Worm (Caenorhabditis elegans) whole organism, L2 larva: Measurements from ENCODE around the gene ZK1307.9.

Source experiments
- C34F6.9 ChIP-seq: fragments of 150-350 bp; optimal IDR thresholded peaks from 2 replicates; lab custom pipeline; 2014; ENCODE audit warnings: missing biosample characterization, missing genetic modification characterization
- F13H6.1 ChIP-seq: sonication (generic microtip); optimal IDR thresholded peaks from 2 replicates; lab custom pipeline; 2016; ENCODE audit warnings: missing genetic modification characterization, missing compliant biosample characterization
- R02D3.7 ChIP-seq: fragments of 150-350 bp; optimal IDR thresholded peaks from 2 replicates; lab custom pipeline; 2014; ENCODE audit warnings: missing biosample characterization, missing genetic modification characterization
- Y55F3AM.14 ChIP-seq: fragments of 200-800 bp; sonication (Bioruptor generic); optimal IDR thresholded peaks from 2 replicates; lab custom pipeline; 2018; ENCODE audit warnings: mild to moderate bottlenecking, missing genetic modification characterization, missing compliant biosample characterization
- ZK546.5 ChIP-seq: sonication (generic microtip); optimal IDR thresholded peaks from 2 replicates; lab custom pipeline; 2017; ENCODE audit warnings: missing biosample characterization, missing genetic modification characterization
- alr-1 ChIP-seq: fragments of 150-350 bp; optimal IDR thresholded peaks from 2 replicates; lab custom pipeline; 2014; ENCODE audit warnings: missing biosample characterization, missing genetic modification characterization
- aly-2 ChIP-seq: fragments of 150-350 bp; optimal IDR thresholded peaks from 2 replicates; lab custom pipeline; 2014; ENCODE audit warnings: missing biosample characterization, missing genetic modification characterization
- ama-1 ChIP-seq: fragments of 150-350 bp; optimal IDR thresholded peaks from 2 replicates; lab custom pipeline; 2018; ENCODE audit warnings: inconsistent platforms
- blmp-1 ChIP-seq: sonication (generic microtip); optimal IDR thresholded peaks from 2 replicates; lab custom pipeline; 2017; ENCODE audit warnings: missing genetic modification characterization, mild to moderate bottlenecking, missing compliant biosample characterization, antibody characterized with exemption, moderate library complexity; ENCODE audit not compliant: insufficient read depth
- ceh-16 ChIP-seq: fragments of 150-350 bp; optimal IDR thresholded peaks from 2 replicates; lab custom pipeline; 2014; ENCODE audit warnings: missing biosample characterization, missing genetic modification characterization
- ceh-82 ChIP-seq: fragments of 150-350 bp; optimal IDR thresholded peaks from 2 replicates; lab custom pipeline; 2014; ENCODE audit warnings: missing biosample characterization, missing genetic modification characterization
- crh-2 ChIP-seq: sonication (generic microtip); optimal IDR thresholded peaks from 2 replicates; lab custom pipeline; 2017; ENCODE audit warnings: missing biosample characterization, missing genetic modification characterization
- dmd-4 ChIP-seq: sonication (generic microtip); optimal IDR thresholded peaks from 2 replicates; lab custom pipeline; 2017; ENCODE audit warnings: missing biosample characterization, missing genetic modification characterization
- egl-27 ChIP-seq: sonication (generic microtip); optimal IDR thresholded peaks from 3 replicates; lab custom pipeline; 2017; ENCODE audit warnings: missing biosample characterization, missing genetic modification reagents, missing genetic modification characterization
- elt-1 ChIP-seq: fragments of 150-350 bp; optimal IDR thresholded peaks from 2 replicates; lab custom pipeline; 2014; ENCODE audit warnings: missing biosample characterization, missing genetic modification characterization
- elt-3 ChIP-seq: sonication (generic microtip); optimal IDR thresholded peaks from 2 replicates; lab custom pipeline; 2017; ENCODE audit warnings: missing biosample characterization, missing genetic modification characterization
- fos-1 ChIP-seq: fragments of 150-350 bp; optimal IDR thresholded peaks from 2 replicates; lab custom pipeline; 2014; ENCODE audit warnings: missing biosample characterization, missing genetic modification characterization
- gmeb-1 ChIP-seq: fragments of 150-350 bp; optimal IDR thresholded peaks from 2 replicates; lab custom pipeline; 2014; ENCODE audit warnings: missing biosample characterization, missing genetic modification characterization
- lin-11 ChIP-seq: fragments of 150-350 bp; sonication (generic microtip); optimal IDR thresholded peaks from 2 replicates; lab custom pipeline; 2014; ENCODE audit warnings: missing biosample characterization, missing genetic modification characterization, inconsistent platforms, mixed read lengths
- lin-13 ChIP-seq: fragments of 150-350 bp; optimal IDR thresholded peaks from 2 replicates; lab custom pipeline; 2014; ENCODE audit warnings: missing biosample characterization, missing genetic modification reagents, missing genetic modification characterization
- lin-39 ChIP-seq: fragments of 150-350 bp; optimal IDR thresholded peaks from 2 replicates; lab custom pipeline; 2014; ENCODE audit warnings: missing biosample characterization, missing genetic modification reagents, missing genetic modification characterization
- lsy-2 ChIP-seq, 2 experiments: fragments of 150-350 bp in 1 of 2; sonication (generic microtip) in 1 of 2; optimal IDR thresholded peaks; 2 replicates each; lab custom pipeline; 2014 to 2017; ENCODE audit warnings: missing biosample characterization in 2 of 2, missing genetic modification characterization in 2 of 2
- mab-5 ChIP-seq: fragments of 150-350 bp; optimal IDR thresholded peaks from 2 replicates; lab custom pipeline; 2014; ENCODE audit warnings: missing biosample characterization, missing genetic modification characterization
- mbf-1 ChIP-seq: sonication (generic microtip); optimal IDR thresholded peaks from 2 replicates; lab custom pipeline; 2017; ENCODE audit warnings: missing biosample characterization, missing genetic modification characterization
- mdl-1 ChIP-seq, 2 experiments: fragments of 150-350 bp in 1 of 2; sonication (generic microtip) in 1 of 2; optimal IDR thresholded peaks; 2 replicates each; lab custom pipeline; 2017; ENCODE audit warnings: missing biosample characterization in 2 of 2, missing genetic modification characterization in 2 of 2
- nhr-10 ChIP-seq: sonication (generic microtip); optimal IDR thresholded peaks from 2 replicates; lab custom pipeline; 2017; ENCODE audit warnings: missing biosample characterization, missing genetic modification characterization
- nhr-11 ChIP-seq: fragments of 150-350 bp; optimal IDR thresholded peaks from 2 replicates; lab custom pipeline; 2014; ENCODE audit warnings: missing biosample characterization, missing genetic modification characterization
- nhr-12 ChIP-seq: fragments of 150-350 bp; optimal IDR thresholded peaks from 2 replicates; lab custom pipeline; 2014; ENCODE audit warnings: missing biosample characterization, missing genetic modification characterization
- nhr-129 ChIP-seq: fragments of 150-350 bp; optimal IDR thresholded peaks from 2 replicates; lab custom pipeline; 2014; ENCODE audit warnings: missing biosample characterization, missing genetic modification characterization
- nhr-21 ChIP-seq: fragments of 150-350 bp; optimal IDR thresholded peaks from 2 replicates; lab custom pipeline; 2014; ENCODE audit warnings: missing biosample characterization, missing genetic modification characterization
- nhr-23 ChIP-seq: fragments of 150-350 bp; optimal IDR thresholded peaks from 2 replicates; lab custom pipeline; 2014; ENCODE audit warnings: missing biosample characterization, missing genetic modification reagents, missing genetic modification characterization
- nhr-237 ChIP-seq: fragments of 150-350 bp; optimal IDR thresholded peaks from 2 replicates; lab custom pipeline; 2014; ENCODE audit warnings: missing biosample characterization, missing genetic modification characterization
- nhr-25 ChIP-seq: fragments of 150-350 bp; sonication (generic microtip); optimal IDR thresholded peaks from 3 replicates; lab custom pipeline; 2014; ENCODE audit warnings: missing biosample characterization, missing genetic modification characterization
- nhr-6 ChIP-seq: fragments of 150-350 bp; optimal IDR thresholded peaks from 2 replicates; lab custom pipeline; 2014; ENCODE audit warnings: missing biosample characterization, missing genetic modification characterization
- nhr-77 ChIP-seq: fragments of 150-350 bp; optimal IDR thresholded peaks from 2 replicates; lab custom pipeline; 2014; ENCODE audit warnings: missing biosample characterization, missing genetic modification characterization
- peb-1 ChIP-seq: fragments of 150-350 bp; optimal IDR thresholded peaks from 2 replicates; lab custom pipeline; 2014; ENCODE audit warnings: missing biosample characterization, missing genetic modification characterization
- sem-4 ChIP-seq: fragments of 150-350 bp; optimal IDR thresholded peaks from 2 replicates; lab custom pipeline; 2014; ENCODE audit warnings: missing biosample characterization, missing genetic modification reagents, missing genetic modification characterization
- skn-1 ChIP-seq: sonication (generic microtip); optimal IDR thresholded peaks from 2 replicates; lab custom pipeline; 2017; ENCODE audit warnings: missing biosample characterization, missing genetic modification characterization
- sma-3 ChIP-seq: sonication (generic microtip); optimal IDR thresholded peaks from 2 replicates; lab custom pipeline; 2016; ENCODE audit warnings: missing genetic modification reagents, missing genetic modification characterization, missing compliant biosample characterization
- sma-9 ChIP-seq, 2 experiments: fragments of 150-350 bp in 1 of 2; sonication (generic microtip) in 1 of 2; optimal IDR thresholded peaks; 2 replicates each; lab custom pipeline; 2014 to 2016; ENCODE audit warnings: missing genetic modification characterization in 2 of 2, mild to moderate bottlenecking in 1 of 2, missing biosample characterization in 1 of 2, missing compliant biosample characterization in 1 of 2, missing genetic modification reagents in 1 of 2, moderate library complexity in 1 of 2
- snpc-4 ChIP-seq: fragments of 150-350 bp; optimal IDR thresholded peaks from 2 replicates; lab custom pipeline; 2014; ENCODE audit warnings: missing biosample characterization, missing genetic modification characterization
- unc-39 ChIP-seq: fragments of 150-350 bp; optimal IDR thresholded peaks from 2 replicates; lab custom pipeline; 2014; ENCODE audit warnings: missing biosample characterization, missing genetic modification characterization
- unc-55 ChIP-seq: fragments of 150-350 bp; sonication (generic microtip); optimal IDR thresholded peaks from 3 replicates; lab custom pipeline; 2014; ENCODE audit warnings: missing biosample characterization, missing genetic modification reagents, missing genetic modification characterization
- unc-62 ChIP-seq: fragments of 150-350 bp; optimal IDR thresholded peaks from 2 replicates; lab custom pipeline; 2014; ENCODE audit warnings: missing biosample characterization, missing genetic modification reagents, missing genetic modification characterization
- zag-1 ChIP-seq: fragments of 150-350 bp; optimal IDR thresholded peaks from 2 replicates; lab custom pipeline; 2014; ENCODE audit warnings: missing biosample characterization, missing genetic modification characterization
- ztf-1 ChIP-seq: fragments of 200-800 bp; sonication (Bioruptor generic); conservative IDR thresholded peaks from 2 replicates; pipeline ENCODE4 v1.3.6; 2022; ENCODE audit warnings: missing genetic modification characterization, missing compliant biosample characterization
- ztf-11 ChIP-seq: sonication (generic microtip); optimal IDR thresholded peaks from 2 replicates; lab custom pipeline; 2017; ENCODE audit warnings: missing biosample characterization, missing genetic modification characterization
- ztf-4 ChIP-seq: fragments of 150-350 bp; optimal IDR thresholded peaks from 2 replicates; lab custom pipeline; 2014; ENCODE audit warnings: missing biosample characterization, missing genetic modification characterization

Gene ZK1307.9

DNA sequence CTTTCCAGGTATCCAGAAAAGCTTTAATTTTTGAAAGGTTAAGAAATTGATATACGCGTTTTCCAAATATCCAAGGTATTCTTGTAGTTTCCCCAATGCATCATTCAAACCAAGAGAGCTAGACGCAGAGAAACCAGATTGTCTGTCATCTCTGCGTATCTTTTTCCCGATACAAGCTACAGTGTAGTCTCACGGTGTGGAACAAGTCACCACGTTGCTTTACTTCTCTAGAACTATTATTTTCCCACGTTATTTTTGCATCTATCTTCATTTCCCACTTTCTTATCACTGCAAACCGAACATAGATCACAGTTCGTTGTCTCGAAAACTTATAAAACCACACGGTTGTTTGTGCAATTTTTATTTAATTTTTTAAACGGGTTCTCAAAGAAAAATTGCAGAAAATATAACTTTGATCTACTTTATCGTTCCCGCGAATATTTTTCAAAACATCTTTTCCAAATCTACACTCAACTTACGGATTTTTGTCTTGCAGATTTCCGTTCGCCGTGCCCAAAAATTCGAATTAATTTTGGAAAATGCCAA is 7.0 kb downstream of the ZK1307.9 start, which contains the start of gene gstk-1:
TSS of gene gstk-1 (plus strand) at position 496 of the 546 bp plus-strand sequence.
- peak; percentile 44 for TF ChIP-seq fos-1 (tag; lab: Kevin White, UChicago)
- no peak for TF ChIP-seq unc-55 (GFP tag; lab: Kevin White, UChicago)
- no peak for TF ChIP-seq ztf-4 (tag; lab: Kevin White, UChicago)
- peak in 1 of 2 experiments; percentile 42 for TF ChIP-seq mdl-1 (tag; optimal IDR thresholded peaks at IDR 0.05; lab: Kevin White, UChicago)
- no peak for TF ChIP-seq skn-1 (tag; lab: Kevin White, UChicago)
- TF ChIP-seq snpc-4 (tag; lab: Kevin White, UChicago), result no peak
- TF ChIP-seq nhr-6 (tag; lab: Kevin White, UChicago), result no peak
- TF ChIP-seq C34F6.9 (tag; lab: Kevin White, UChicago), result no peak
- no peak for TF ChIP-seq elt-3 (tag; lab: Kevin White, UChicago)
- TF ChIP-seq egl-27 (tag; lab: Kevin White, UChicago), result no peak
- no peak for TF ChIP-seq dmd-4 (tag; lab: Kevin White, UChicago)
- TF ChIP-seq aly-2 (tag; lab: Kevin White, UChicago), result no peak
- no peak for TF ChIP-seq mbf-1 (tag; lab: Kevin White, UChicago)
- no peak for TF ChIP-seq ceh-82 (tag; lab: Kevin White, UChicago)
- no peak for TF ChIP-seq elt-1 (tag; lab: Kevin White, UChicago)
- no peak for TF ChIP-seq lin-11 (tag; lab: Kevin White, UChicago)
- TF ChIP-seq sma-9 (GFP tag; optimal IDR thresholded peaks at IDR 0.05; lab: Kevin White, UChicago), result peak; percentile 89
- no peak for TF ChIP-seq sma-9 (tag; optimal IDR thresholded peaks at IDR 0.05; lab: Kevin White, UChicago)
- TF ChIP-seq lin-13 (GFP tag; lab: Kevin White, UChicago), result peak; percentile 82
- peak; percentile 54 for TF ChIP-seq sma-3 (GFP tag; lab: Kevin White, UChicago)
- no peak for TF ChIP-seq ZK546.5
- no peak for TF ChIP-seq nhr-11
- TF ChIP-seq lin-39, result no peak
- no peak for TF ChIP-seq nhr-129
- TF ChIP-seq nhr-21 (tag; lab: Kevin White, UChicago), result peak; percentile 59
- TF ChIP-seq nhr-10 (tag; lab: Kevin White, UChicago), result no peak
- no peak for TF ChIP-seq unc-62 (GFP tag; lab: Kevin White, UChicago)
- TF ChIP-seq sem-4 (tag; lab: Kevin White, UChicago), result no peak
- no peak for TF ChIP-seq zag-1 (tag; lab: Kevin White, UChicago)
- no peak for TF ChIP-seq mab-5 (tag; lab: Kevin White, UChicago)
- TF ChIP-seq nhr-12 (tag; lab: Kevin White, UChicago), result no peak
- no peak for TF ChIP-seq alr-1 (tag; lab: Kevin White, UChicago)
- no peak for TF ChIP-seq ztf-1 (GFP tag; lab: Robert Waterston, UW)
- no peak for TF ChIP-seq ama-1
- TF ChIP-seq crh-2 (tag; lab: Kevin White, UChicago), result peak; percentile 81
- no peak for TF ChIP-seq gmeb-1 (tag; lab: Kevin White, UChicago)
- no peak for TF ChIP-seq ceh-16
- peak in 1 of 2 experiments; percentile 35 for TF ChIP-seq lsy-2 (tag; optimal IDR thresholded peaks at IDR 0.05; lab: Kevin White, UChicago)
- peak; percentile 25 for TF ChIP-seq blmp-1 (tag; lab: Kevin White, UChicago)
- TF ChIP-seq nhr-23 (tag; lab: Kevin White, UChicago), result no peak
- peak; percentile 11 for TF ChIP-seq F13H6.1 (tag; lab: Kevin White, UChicago)
- no peak for TF ChIP-seq unc-39 (tag; lab: Kevin White, UChicago)
- TF ChIP-seq ztf-11 (tag; lab: Kevin White, UChicago), result no peak
- no peak for TF ChIP-seq R02D3.7
- TF ChIP-seq nhr-77, result no peak
- TF ChIP-seq Y55F3AM.14 (GFP tag; lab: Kevin White, UChicago), result no peak
- no peak for TF ChIP-seq nhr-237
- no peak for TF ChIP-seq nhr-25 (tag; lab: Kevin White, UChicago)
- no peak for TF ChIP-seq peb-1
- TF ChIP-seq, all 48 proteins: peak for 10
